Fruit fly (Drosophila melanogaster): ENCODE data around the gene CG14562.

CG14562 gene

dm6 chr3L:21954474-21955321, 12.7 kb downstream of the CG14562 start, which contains the start of gene CG7458 (continued):
- TF ChIP-seq CG13624 (GFP tag; optimal IDR thresholded peaks at IDR 0.05) (peak; percentile 46), row (GFP tag; IDR thresholded peaks at IDR 0.05) (peak; percentile 83), CG11504 (tag; optimal IDR thresholded peaks at IDR 0.05) (peak; percentile 73), CG10267 (tag; optimal IDR thresholded peaks at IDR 0.05) (peak; percentile 17), NFAT (GFP tag; IDR thresholded peaks at IDR 0.05) (no peak), Mes4 (GFP tag; optimal IDR thresholded peaks at IDR 0.05) (peak; percentile 51), ara (GFP tag; IDR thresholded peaks at IDR 0.05) (peak; percentile 57; the same call in 1 of the 2 replicates), MTF-1 (GFP tag; optimal IDR thresholded peaks at IDR 0.05; ENCODE audit: borderline replicate concordance) (peak; percentile 36), fu2 (GFP tag; optimal IDR thresholded peaks at IDR 0.05) (peak; percentile 31), CG17829 (tag; optimal IDR thresholded peaks at IDR 0.05) (peak; percentile 37), Meics (GFP tag; optimal IDR thresholded peaks at IDR 0.05) (peak; percentile 70), cwo (GFP tag; optimal IDR thresholded peaks at IDR 0.05) (peak; percentile 22), exex (tag; optimal IDR thresholded peaks at IDR 0.05) (peak; percentile 56), CG12659 (GFP tag; optimal IDR thresholded peaks at IDR 0.05) (peak; percentile 50), Jarid2 (GFP tag; optimal IDR thresholded peaks at IDR 0.05) (peak; percentile 71), CG33557 (GFP tag; optimal IDR thresholded peaks at IDR 0.05) (no peak), CG1233 (GFP tag; optimal IDR thresholded peaks at IDR 0.05) (peak; percentile 35), dmrt11E (tag; optimal IDR thresholded peaks at IDR 0.05) (peak; percentile 29), CG17612 (GFP tag; IDR thresholded peaks at IDR 0.05) (0 out of 2 replicates have a peak, but pooled peaks have one; percentile 11), Fer3 (tag; optimal IDR thresholded peaks at IDR 0.05) (peak; percentile 20), cato (GFP tag; optimal IDR thresholded peaks at IDR 0.05; ENCODE audit: borderline replicate concordance) (no peak), Adf1 (GFP tag; IDR thresholded peaks at IDR 0.05) (peak; percentile 26; the same call in 1 of the 2 replicates), CG4730 (GFP tag; IDR thresholded peaks at IDR 0.05) (0 out of 2 replicates have a peak, but pooled peaks have one; percentile 16), CG9727 (GFP tag; optimal IDR thresholded peaks at IDR 0.05) (peak; percentile 53), lmd (GFP tag; IDR thresholded peaks at IDR 0.05) (peak; percentile 71), kah (GFP tag; optimal IDR thresholded peaks at IDR 0.05) (peak; percentile 28), CG10654 (GFP tag; optimal IDR thresholded peaks at IDR 0.05) (peak; percentile 25), gce (GFP tag; IDR thresholded peaks at IDR 0.05) (peak; percentile 36; the same call in 1 of the 3 replicates), ftz-f1 (GFP tag; optimal IDR thresholded peaks at IDR 0.05) (peak; percentile 75), CG4820 (GFP tag; optimal IDR thresholded peaks at IDR 0.05) (peak; percentile 53), sisA (GFP tag; IDR thresholded peaks at IDR 0.05) (peak; percentile 43), CG31365 (tag; optimal IDR thresholded peaks at IDR 0.05) (peak; percentile 2), CG6272 (GFP tag; IDR thresholded peaks at IDR 0.05) (no peak), wdn (GFP tag; IDR thresholded peaks at IDR 0.05) (no peak), CG1792 (GFP tag; optimal IDR thresholded peaks at IDR 0.05) (peak; percentile 3), sqz (GFP tag; optimal IDR thresholded peaks at IDR 0.05) (peak; percentile 0), CG7745 (tag; optimal IDR thresholded peaks at IDR 0.05) (no peak), shn (GFP tag; optimal IDR thresholded peaks at IDR 0.05) (peak; percentile 15), CG6654 (GFP tag; optimal IDR thresholded peaks at IDR 0.05) (peak; percentile 21), CG13424 (tag; optimal IDR thresholded peaks at IDR 0.05) (peak; percentile 48), CG8944 (GFP tag; optimal IDR thresholded peaks at IDR 0.05) (peak; percentile 50), Xrp1 (GFP tag; IDR thresholded peaks at IDR 0.05) (peak; percentile 59; the same call in 1 of the 2 replicates), Pdp1 (GFP tag; optimal IDR thresholded peaks at IDR 0.05) (peak; percentile 44 to 96), ranshi (GFP tag; IDR thresholded peaks at IDR 0.05) (peak; percentile 26; the same call in 1 of the 2 replicates), Sry-β (GFP tag; optimal IDR thresholded peaks at IDR 0.05) (no peak), CG2120 (GFP tag; optimal IDR thresholded peaks at IDR 0.05) (peak; percentile 75), CG4617 (GFP tag; optimal IDR thresholded peaks at IDR 0.05; ENCODE audit: borderline replicate concordance) (peak; percentile 24), CG9215 (GFP tag; IDR thresholded peaks at IDR 0.05) (peak; percentile 45; the same call in 1 of the 2 replicates)

Data from whole organism, embryonic.